Worm (Caenorhabditis elegans) whole organism, L1 larva: ENCODE measurements around the gene DH11.2.

Source experiments
- ama-1 ChIP-seq: fragments of 150-350 bp; optimal IDR thresholded peaks from 2 replicates; lab custom pipeline; 2014
- ceh-82 ChIP-seq, 3 experiments: fragments of 150-350 bp in 1 of 3; sonication (generic microtip) in 2 of 3; optimal IDR thresholded peaks; 2 replicates each; lab custom pipeline; 2014 to 2017; ENCODE audit warnings: missing biosample characterization in 3 of 3, missing genetic modification characterization in 3 of 3
- dpl-1 ChIP-seq, 3 experiments: fragments of 150-350 bp in 2 of 3; sonication (generic microtip) in 1 of 3; optimal IDR thresholded peaks; 2 replicates each; lab custom pipeline; 2014 to 2017; ENCODE audit warnings: missing biosample characterization in 3 of 3, missing genetic modification characterization in 3 of 3, missing genetic modification reagents in 3 of 3
- egl-27 ChIP-seq, 2 experiments: fragments of 150-350 bp in 1 of 2; sonication (generic microtip); optimal IDR thresholded peaks; 3 replicates each; lab custom pipeline; 2017 to 2018; ENCODE audit warnings: missing biosample characterization in 2 of 2, missing genetic modification characterization in 2 of 2, missing genetic modification reagents in 2 of 2
- lin-39 ChIP-seq: fragments of 150-350 bp; optimal IDR thresholded peaks from 2 replicates; lab custom pipeline; 2014; ENCODE audit warnings: missing biosample characterization, missing genetic modification reagents, missing genetic modification characterization
- lsy-2 ChIP-seq, 2 experiments: fragments of 150-350 bp; optimal IDR thresholded peaks; 2 replicates each; lab custom pipeline; 2014; ENCODE audit warnings: missing biosample characterization in 2 of 2, missing genetic modification characterization in 2 of 2
- nhr-12 ChIP-seq: sonication (generic microtip); optimal IDR thresholded peaks from 2 replicates; lab custom pipeline; 2017; ENCODE audit warnings: missing biosample characterization, missing genetic modification characterization
- nhr-237 ChIP-seq: fragments of 150-350 bp; optimal IDR thresholded peaks from 2 replicates; lab custom pipeline; 2014; ENCODE audit warnings: missing biosample characterization, missing genetic modification characterization
- pag-3 ChIP-seq: sonication (generic microtip); optimal IDR thresholded peaks from 2 replicates; lab custom pipeline; 2017; ENCODE audit warnings: missing genetic modification characterization, mild to moderate bottlenecking, missing compliant biosample characterization, antibody characterized with exemption, borderline replicate concordance; ENCODE audit not compliant: insufficient read depth
- zag-1 ChIP-seq: fragments of 150-350 bp; optimal IDR thresholded peaks from 2 replicates; lab custom pipeline; 2014; ENCODE audit warnings: missing biosample characterization, missing genetic modification characterization
- ztf-11 ChIP-seq, 2 experiments: sonication (generic microtip); optimal IDR thresholded peaks; 2 replicates each; lab custom pipeline; 2016 to 2017; ENCODE audit warnings: missing genetic modification characterization in 2 of 2, missing biosample characterization in 1 of 2, missing compliant biosample characterization in 1 of 2

DNA sequence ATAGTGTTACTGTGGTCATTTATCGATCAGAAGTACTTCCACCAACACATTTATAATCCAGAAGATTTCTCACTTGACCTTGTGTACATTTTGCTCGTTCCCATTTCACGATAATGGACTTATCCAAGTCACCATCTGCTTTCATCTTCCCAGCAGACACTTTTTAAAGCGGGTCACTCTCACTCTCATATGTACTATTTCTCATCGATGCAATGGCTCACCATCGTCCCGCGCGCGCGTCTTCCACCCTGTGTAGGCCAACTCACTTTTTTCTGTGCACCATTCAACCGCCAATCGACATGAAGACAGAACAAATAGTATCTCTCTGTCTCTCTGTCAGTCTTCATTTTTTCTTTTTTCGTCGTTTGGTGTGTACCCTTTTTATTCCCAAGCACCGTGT lies 39.6 kb downstream of the DH11.2 start:
- TF ChIP-seq nhr-237 (tag; lab: Kevin White, UChicago), result no peak
- TF ChIP-seq pag-3 (tag; lab: Kevin White, UChicago), result no peak
- no peak for TF ChIP-seq lsy-2 (tag; optimal IDR thresholded peaks at IDR 0.05; lab: Kevin White, UChicago)
- TF ChIP-seq lin-39, result no peak
- TF ChIP-seq nhr-12 (tag; lab: Kevin White, UChicago), result no peak
- TF ChIP-seq ztf-11 (tag; optimal IDR thresholded peaks at IDR 0.05; lab: Kevin White, UChicago), result no peak
- TF ChIP-seq ceh-82 (tag; optimal IDR thresholded peaks at IDR 0.05; lab: Kevin White, UChicago), result no peak
- TF ChIP-seq zag-1 (tag; lab: Kevin White, UChicago), result no peak
- no peak for TF ChIP-seq ama-1
- no peak for TF ChIP-seq egl-27 (tag; optimal IDR thresholded peaks at IDR 0.05; lab: Kevin White, UChicago)
- no peak for TF ChIP-seq dpl-1 (GFP tag; optimal IDR thresholded peaks at IDR 0.05; lab: Kevin White, UChicago)
